Fruit fly (Drosophila melanogaster): ENCODE measurements around the gene CG12814.

- TF ChIP-seq CG8478 (optimal IDR thresholded peaks at IDR 0.05) (no peak), CTCF (optimal IDR thresholded peaks at IDR 0.05) (no peak)
These were observed 3.4 kb downstream of the CG12814 start for dm6 chr3R:10185986-10186385.

All from S2 (cell line).